Fruit fly (Drosophila melanogaster) whole organism, wandering third instar larva: Measurements from ENCODE around the gene fal.

Experiments
- Abd-B ChIP-seq: fragments of >200 bp; optimal IDR thresholded peaks from 2 replicates; lab custom pipeline; 2017; ENCODE audit warnings: missing biosample characterization, missing genetic modification characterization
- CrebA ChIP-seq: fragments of 200-800 bp; sonication (Bioruptor generic); optimal IDR thresholded peaks from 2 replicates; lab custom pipeline; 2016; ENCODE audit warnings: missing biosample characterization, mild to moderate bottlenecking, missing genetic modification characterization, borderline replicate concordance
- Dfd ChIP-seq: fragments of >200 bp; optimal IDR thresholded peaks from 2 replicates; lab custom pipeline; 2017; ENCODE audit warnings: missing biosample characterization, missing genetic modification characterization
- Hr78 ChIP-seq: fragments of >200 bp; optimal IDR thresholded peaks from 2 replicates; lab custom pipeline; 2017; ENCODE audit warnings: missing biosample characterization, missing genetic modification characterization
- Myc ChIP-seq: fragments of >200 bp; optimal IDR thresholded peaks from 2 replicates; lab custom pipeline; 2017
- Sp1 ChIP-seq: fragments of 200-800 bp; sonication (Bioruptor generic); optimal IDR thresholded peaks from 3 replicates; lab custom pipeline; 2019; ENCODE audit warnings: missing biosample characterization, mild to moderate bottlenecking, missing genetic modification characterization, moderate library complexity
- dl ChIP-seq, 2 experiments: fragments of 175-275, 200-275 bp in 1 of 2; fragments of 200-275 bp in 1 of 2; sonication (Bioruptor generic); optimal IDR thresholded peaks; lab custom pipeline; 2018; ENCODE audit warnings: mild to moderate bottlenecking in 2 of 2, missing biosample characterization in 2 of 2, missing genetic modification characterization in 2 of 2, moderate library complexity in 2 of 2; ENCODE audit not compliant: partially characterized antibody in 2 of 2, insufficient read depth in 1 of 2
- ey ChIP-seq: fragments of 200-800 bp; sonication (Bioruptor generic); optimal IDR thresholded peaks from 2 replicates; lab custom pipeline; 2016; ENCODE audit warnings: missing biosample characterization, missing genetic modification characterization
- foxo ChIP-seq, 2 experiments: fragments of 200-800 bp; sonication (Bioruptor generic); optimal IDR thresholded peaks; 2 replicates in 1 of 2; 3 replicates in 1 of 2; lab custom pipeline; 2016 to 2017; ENCODE audit warnings: missing biosample characterization in 2 of 2, missing genetic modification characterization in 2 of 2
- fru ChIP-seq: fragments of 200-800 bp; sonication (Bioruptor generic); optimal IDR thresholded peaks from 3 replicates; lab custom pipeline; 2016; ENCODE audit warnings: missing biosample characterization, mild to moderate bottlenecking, missing genetic modification characterization
- jim ChIP-seq: fragments of 175-275, 200-325 bp; sonication (Bioruptor generic); optimal IDR thresholded peaks from 2 replicates; lab custom pipeline; 2016; ENCODE audit warnings: missing biosample characterization, mild to moderate bottlenecking, missing genetic modification characterization
- lola ChIP-seq: fragments of >200 bp; optimal IDR thresholded peaks from 2 replicates; lab custom pipeline; 2017; ENCODE audit warnings: missing biosample characterization, missing genetic modification characterization
- sage ChIP-seq: fragments of 200-800 bp; sonication (Bioruptor generic); optimal IDR thresholded peaks from 2 replicates; lab custom pipeline; 2016; ENCODE audit warnings: missing biosample characterization, mild to moderate bottlenecking, missing genetic modification characterization

DNA sequence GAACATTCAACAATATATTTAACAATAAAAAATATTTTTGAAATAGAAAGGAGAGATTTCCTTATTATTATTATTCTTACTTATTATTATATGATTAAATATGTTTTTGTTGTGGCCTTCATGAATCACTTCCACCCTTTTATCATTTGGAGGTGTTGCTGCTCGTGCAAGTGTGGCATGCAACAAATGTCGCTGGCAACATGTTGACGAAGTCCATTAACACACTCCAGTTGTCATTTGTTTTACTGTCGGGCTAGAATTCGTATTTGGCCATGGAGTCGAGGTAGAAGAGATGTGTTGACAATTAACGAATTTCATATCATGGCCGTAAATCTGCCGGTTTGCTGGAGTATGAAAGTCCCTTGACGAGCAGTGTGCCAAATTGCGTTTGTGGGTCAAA lies 32.9 kb downstream of the fal start:
- no peak for TF ChIP-seq Sp1 (GFP tag; lab: Kevin White, UChicago)
- TF ChIP-seq Abd-B (GFP tag; lab: Kevin White, UChicago), result no peak
- no peak for TF ChIP-seq sage
- no peak for TF ChIP-seq foxo (GFP tag; optimal IDR thresholded peaks at IDR 0.05; lab: Kevin White, UChicago)
- TF ChIP-seq Hr78 (GFP tag; lab: Kevin White, UChicago), result no peak
- TF ChIP-seq Dfd (GFP tag; lab: Kevin White, UChicago), result no peak
- TF ChIP-seq CrebA (GFP tag; lab: Kevin White, UChicago), result no peak
- no peak for TF ChIP-seq Myc (lab: Kevin White, UChicago)
- no peak for TF ChIP-seq jim (GFP tag; lab: Kevin White, UChicago)
- no peak for TF ChIP-seq lola (GFP tag; lab: Kevin White, UChicago)
- no peak for TF ChIP-seq ey (GFP tag; lab: Kevin White, UChicago)
- no peak for TF ChIP-seq fru (GFP tag; lab: Kevin White, UChicago)
- no peak for TF ChIP-seq dl (GFP tag; optimal IDR thresholded peaks at IDR 0.05; lab: Kevin White, UChicago; ENCODE audit: insufficient read depth in 1 of 2, partially characterized antibody in 2 of 2)
